Fruit fly (Drosophila melanogaster): ENCODE measurements around the gene CG31156.

CG31156 gene

dm6 chr3R:22634549-22635410 lies 21.3 kb upstream of the CG31156 start (continued):
- TF ChIP-seq Hmr (GFP tag; optimal IDR thresholded peaks at IDR 0.05) (peak; percentile 13), usp (GFP tag; optimal IDR thresholded peaks at IDR 0.05) (no peak), CG11247 (GFP tag; IDR thresholded peaks at IDR 0.05) (no peak), CG8765 (GFP tag; IDR thresholded peaks at IDR 0.05) (no peak), Nf-YB (GFP tag; optimal IDR thresholded peaks at IDR 0.05) (no peak), pnt (GFP tag; optimal IDR thresholded peaks at IDR 0.05) (no peak), sens (GFP tag) (peak; percentile 64), Blimp-1 (GFP tag; optimal IDR thresholded peaks at IDR 0.05) (peak; percentile 35), CG2199 (GFP tag; IDR thresholded peaks at IDR 0.05) (no peak), CG12219 (GFP tag; optimal IDR thresholded peaks at IDR 0.05) (no peak), otp (GFP tag; IDR thresholded peaks at IDR 0.05) (no peak), Dbx (GFP tag; IDR thresholded peaks at IDR 0.05) (no peak), CG9727 (GFP tag; optimal IDR thresholded peaks at IDR 0.05) (peak; percentile 10), C15 (GFP tag; IDR thresholded peaks at IDR 0.05) (no peak), Neu2 (GFP tag; optimal IDR thresholded peaks at IDR 0.05; ENCODE audit: borderline replicate concordance) (no peak)

- no peak for TF ChIP-seq sens-2 (GFP tag; IDR thresholded peaks at IDR 0.05)
- no peak for TF ChIP-seq psq (GFP tag; optimal IDR thresholded peaks at IDR 0.05)
- TF ChIP-seq fru (optimal IDR thresholded peaks at IDR 0.05): no peak
- TF ChIP-seq CG33557 (GFP tag; optimal IDR thresholded peaks at IDR 0.05): no peak
- no peak for TF ChIP-seq bsh (GFP tag; optimal IDR thresholded peaks at IDR 0.05)
- no peak for TF ChIP-seq tin (GFP tag; optimal IDR thresholded peaks at IDR 0.05)
- TF ChIP-seq prd (optimal IDR thresholded peaks at IDR 0.05): no peak
- TF ChIP-seq prd (GFP tag; IDR thresholded peaks at IDR 0.05): 0 out of 3 replicates have a peak, but pooled peaks have one; percentile 4
- no peak for TF ChIP-seq Taf1 (GFP tag; IDR thresholded peaks at IDR 0.05)
- no peak for TF ChIP-seq CG3838 (GFP tag; optimal IDR thresholded peaks at IDR 0.05)
- no peak for TF ChIP-seq CG5245 (GFP tag; optimal IDR thresholded peaks at IDR 0.05)
- no peak for TF ChIP-seq CG7357 (GFP tag; IDR thresholded peaks at IDR 0.05)
- TF ChIP-seq gce (GFP tag; IDR thresholded peaks at IDR 0.05): no peak
- TF ChIP-seq cas (GFP tag; IDR thresholded peaks at IDR 0.05): no peak
- TF ChIP-seq CG13296 (GFP tag; optimal IDR thresholded peaks at IDR 0.05): no peak
- no peak for TF ChIP-seq pros (GFP tag; optimal IDR thresholded peaks at IDR 0.05)
- TF ChIP-seq tgo (GFP tag; IDR thresholded peaks at IDR 0.05): no peak
- peak; percentile 99 for TF ChIP-seq CG8359 (GFP tag; optimal IDR thresholded peaks at IDR 0.05; ENCODE audit: borderline replicate concordance)
- no peak for TF ChIP-seq CG17361 (GFP tag; IDR thresholded peaks at IDR 0.05)
- no peak for TF ChIP-seq CG30431 (GFP tag; optimal IDR thresholded peaks at IDR 0.05)
- no peak for TF ChIP-seq run (tag; optimal IDR thresholded peaks at IDR 0.05)
- peak; percentile 56 for TF ChIP-seq CG10321 (GFP tag; IDR thresholded peaks at IDR 0.05)
- TF ChIP-seq Elba2 (GFP tag; optimal IDR thresholded peaks at IDR 0.05): no peak
- peak; percentile 76 for TF ChIP-seq CG1832 (GFP tag; optimal IDR thresholded peaks at IDR 0.05)
- TF ChIP-seq CG7556 (GFP tag; optimal IDR thresholded peaks at IDR 0.05): no peak
- 0 out of 4 replicates have a peak, but pooled peaks have one; percentile 78 for TF ChIP-seq chinmo (GFP tag; IDR thresholded peaks at IDR 0.05; ENCODE audit: partially characterized antibody)
- peak; percentile 81 for TF ChIP-seq sens (GFP tag)
- no peak for TF ChIP-seq CG7745 (tag; optimal IDR thresholded peaks at IDR 0.05)
- TF ChIP-seq CG14710 (tag; optimal IDR thresholded peaks at IDR 0.05): no peak
- no peak for TF ChIP-seq Bgb (GFP tag; IDR thresholded peaks at IDR 0.05; ENCODE audit: partially characterized antibody)
- no peak for TF ChIP-seq CG1603 (tag; optimal IDR thresholded peaks at IDR 0.05)
- TF ChIP-seq Dbx (GFP tag; IDR thresholded peaks at IDR 0.05): 0 out of 3 replicates have a peak, but pooled peaks have one; percentile 41
- TF ChIP-seq Nf-YB (GFP tag; optimal IDR thresholded peaks at IDR 0.05): no peak
- no peak for TF ChIP-seq CG4404 (GFP tag; IDR thresholded peaks at IDR 0.05)
- no peak for TF ChIP-seq CG34224 (GFP tag; IDR thresholded peaks at IDR 0.05; ENCODE audit: partially characterized antibody)
- no peak for TF ChIP-seq Gsc (GFP tag; IDR thresholded peaks at IDR 0.05)
- no peak for TF ChIP-seq crc (GFP tag; optimal IDR thresholded peaks at IDR 0.05)
Measured at dm6 chr3R:22632980-22633379, 19.5 kb upstream of the CG31156 start.
